Worm (Caenorhabditis elegans) whole organism, L1 larva: Measurements from ENCODE around the gene apc-10.

Source experiments
- C16A3.4 ChIP-seq: fragments of 150-350 bp; optimal IDR thresholded peaks from 2 replicates; lab custom pipeline; 2014; ENCODE audit warnings: missing biosample characterization, missing genetic modification characterization
- C34B4.2 ChIP-seq: sonication (generic microtip); optimal IDR thresholded peaks from 2 replicates; lab custom pipeline; 2017; ENCODE audit warnings: mild to moderate bottlenecking, missing genetic modification characterization, missing compliant biosample characterization
- F16B12.6 ChIP-seq: fragments of 150-350 bp; optimal IDR thresholded peaks from 2 replicates; lab custom pipeline; 2014; ENCODE audit warnings: missing biosample characterization, missing genetic modification characterization
- alr-1 ChIP-seq: fragments of 200-800 bp; sonication (Bioruptor generic); optimal IDR thresholded peaks from 2 replicates; lab custom pipeline; 2018; ENCODE audit warnings: borderline replicate concordance, mild to moderate bottlenecking, missing genetic modification characterization, missing compliant biosample characterization
- ceh-82 ChIP-seq, 3 experiments: fragments of 150-350 bp in 1 of 3; sonication (generic microtip) in 2 of 3; optimal IDR thresholded peaks; 2 replicates each; lab custom pipeline; 2014 to 2017; ENCODE audit warnings: missing biosample characterization in 3 of 3, missing genetic modification characterization in 3 of 3
- efl-1 ChIP-seq, 4 experiments: fragments of 150-350 bp; optimal IDR thresholded peaks in 3 of 4; peaks in 1 of 4; 1 replicate in 1 of 4; 2 replicates in 3 of 4; lab custom pipeline; 2014; ENCODE audit warnings: missing biosample characterization in 2 of 4, missing genetic modification characterization in 2 of 4, missing genetic modification reagents in 2 of 4
- efl-3 ChIP-seq: fragments of 200-800 bp; sonication (Bioruptor generic); optimal IDR thresholded peaks from 2 replicates; lab custom pipeline; 2018; ENCODE audit warnings: mild to moderate bottlenecking, missing genetic modification characterization, missing compliant biosample characterization
- egl-13 ChIP-seq: sonication (generic microtip); optimal IDR thresholded peaks from 2 replicates; lab custom pipeline; 2016; ENCODE audit warnings: missing genotype, missing genetic modification reagents, missing genetic modification characterization, missing compliant biosample characterization
- egl-27 ChIP-seq, 2 experiments: fragments of 150-350 bp in 1 of 2; sonication (generic microtip); optimal IDR thresholded peaks; 3 replicates each; lab custom pipeline; 2017 to 2018; ENCODE audit warnings: missing biosample characterization in 2 of 2, missing genetic modification characterization in 2 of 2, missing genetic modification reagents in 2 of 2
- elt-3 ChIP-seq, 6 experiments: fragments of 150-350 bp in 1 of 6; sonication (generic microtip); optimal IDR thresholded peaks; 2 replicates each; lab custom pipeline; 2017 to 2018; ENCODE audit warnings: missing biosample characterization in 6 of 6, missing genetic modification characterization in 6 of 6, inconsistent platforms in 1 of 6
- fkh-4 ChIP-seq: sonication (generic microtip); optimal IDR thresholded peaks from 2 replicates; lab custom pipeline; 2016; ENCODE audit warnings: missing compliant biosample characterization, missing genetic modification characterization, borderline replicate concordance
- fkh-8 ChIP-seq: sonication (generic microtip); optimal IDR thresholded peaks from 2 replicates; lab custom pipeline; 2016; ENCODE audit warnings: mild to moderate bottlenecking, missing genetic modification characterization, missing compliant biosample characterization
- fos-1 ChIP-seq: fragments of 150-350 bp; optimal IDR thresholded peaks from 2 replicates; lab custom pipeline; 2014; ENCODE audit warnings: missing biosample characterization, missing genetic modification characterization
- hlh-17 ChIP-seq: fragments of 200-800 bp; sonication (Bioruptor generic); optimal IDR thresholded peaks from 2 replicates; lab custom pipeline; 2018; ENCODE audit warnings: missing genetic modification characterization, mild to moderate bottlenecking, missing compliant biosample characterization, moderate library complexity, borderline replicate concordance
- lin-15B ChIP-seq: fragments of 150-350 bp; sonication (generic microtip); optimal IDR thresholded peaks from 3 replicates; lab custom pipeline; 2014; ENCODE audit warnings: missing biosample characterization, missing genetic modification characterization
- lin-35 ChIP-seq, 2 experiments: fragments of 150-350 bp; optimal IDR thresholded peaks; 2 replicates each; lab custom pipeline; 2014; ENCODE audit warnings: missing biosample characterization in 2 of 2, missing genetic modification characterization in 2 of 2, missing genetic modification reagents in 2 of 2
- lir-3 ChIP-seq: sonication (generic microtip); optimal IDR thresholded peaks from 2 replicates; lab custom pipeline; 2016; ENCODE audit warnings: mild to moderate bottlenecking, missing genetic modification characterization, moderate library complexity, missing compliant biosample characterization; ENCODE audit not compliant: poor library complexity
- mab-9 ChIP-seq: fragments of 200-800 bp; sonication (Bioruptor generic); IDR thresholded peaks from 2 replicates; pipeline ENCODE4 v1.3.6; 2022; ENCODE audit warnings: missing genetic modification reagents, missing genetic modification characterization, missing compliant biosample characterization
- nhr-19 ChIP-seq: fragments of 200-800 bp; sonication (Bioruptor generic); conservative IDR thresholded peaks from 2 replicates; pipeline ENCODE4 v1.3.6; 2022; ENCODE audit warnings: missing genetic modification characterization, missing compliant biosample characterization
- nhr-20 ChIP-seq: sonication (generic microtip); optimal IDR thresholded peaks from 2 replicates; lab custom pipeline; 2016; ENCODE audit warnings: mild to moderate bottlenecking, missing genetic modification characterization, missing compliant biosample characterization
- nhr-28 ChIP-seq: fragments of 150-350 bp; optimal IDR thresholded peaks from 2 replicates; lab custom pipeline; 2014; ENCODE audit warnings: missing biosample characterization, missing genetic modification characterization
- nhr-47 ChIP-seq: sonication (generic microtip); optimal IDR thresholded peaks from 2 replicates; lab custom pipeline; 2016; ENCODE audit warnings: mild to moderate bottlenecking, missing genetic modification characterization, moderate library complexity, missing compliant biosample characterization
- nhr-71 ChIP-seq: sonication (generic microtip); optimal IDR thresholded peaks from 2 replicates; lab custom pipeline; 2016; ENCODE audit warnings: mild to moderate bottlenecking, missing genetic modification characterization, moderate library complexity, missing compliant biosample characterization
- nhr-76 ChIP-seq: sonication (generic microtip); optimal IDR thresholded peaks from 2 replicates; lab custom pipeline; 2017; ENCODE audit warnings: missing biosample characterization, missing genetic modification characterization
- nhr-84 ChIP-seq: sonication (generic microtip); optimal IDR thresholded peaks from 2 replicates; lab custom pipeline; 2017; ENCODE audit warnings: missing biosample characterization, missing genetic modification characterization
- nhr-85 ChIP-seq: sonication (generic microtip); peaks from one replicate; lab custom pipeline; 2016; ENCODE audit warnings: missing genetic modification characterization, inconsistent platforms, missing compliant biosample characterization
- rnt-1 ChIP-seq: sonication (generic microtip); optimal IDR thresholded peaks from 2 replicates; lab custom pipeline; 2016; ENCODE audit warnings: mild to moderate bottlenecking, missing genetic modification characterization, moderate library complexity, missing compliant biosample characterization
- skn-1 ChIP-seq: fragments of 150-350 bp; optimal IDR thresholded peaks from 2 replicates; lab custom pipeline; 2014; ENCODE audit warnings: missing biosample characterization, missing genetic modification characterization
- sox-4 ChIP-seq: sonication (generic microtip); optimal IDR thresholded peaks from 2 replicates; lab custom pipeline; 2016; ENCODE audit warnings: missing genetic modification characterization, missing compliant biosample characterization
- unc-130 ChIP-seq: fragments of 150-350 bp; optimal IDR thresholded peaks from 2 replicates; lab custom pipeline; 2017; ENCODE audit warnings: missing biosample characterization, missing genetic modification characterization, inconsistent platforms
- unc-30 ChIP-seq: sonication (generic microtip); optimal IDR thresholded peaks from 2 replicates; lab custom pipeline; 2017; ENCODE audit warnings: missing biosample characterization, missing genetic modification characterization
- vab-15 ChIP-seq: sonication (generic microtip); optimal IDR thresholded peaks from 2 replicates; lab custom pipeline; 2017; ENCODE audit warnings: missing genotype, mild to moderate bottlenecking, missing genetic modification characterization, missing compliant biosample characterization
- xbp-1 ChIP-seq: sonication (generic microtip); optimal IDR thresholded peaks from 2 replicates; lab custom pipeline; 2016; ENCODE audit warnings: missing genetic modification characterization, missing compliant biosample characterization
- zip-4 ChIP-seq: fragments of 200-800 bp; sonication (Bioruptor generic); optimal IDR thresholded peaks from 2 replicates; lab custom pipeline; 2018; ENCODE audit warnings: mild to moderate bottlenecking, missing genetic modification characterization, moderate library complexity, missing compliant biosample characterization
- ztf-11 ChIP-seq, 2 experiments: sonication (generic microtip); optimal IDR thresholded peaks; 2 replicates each; lab custom pipeline; 2016 to 2017; ENCODE audit warnings: missing genetic modification characterization in 2 of 2, missing biosample characterization in 1 of 2, missing compliant biosample characterization in 1 of 2

apc-10 gene

ce11 chrV:10428608-10429007 is 2.5 kb upstream of the apc-10 start, which contains the start of gene tag-314:
TSS of gene tag-314 (minus strand) at chrV:10428708.
- TF ChIP-seq egl-13 (no peak), elt-3 (tag; optimal IDR thresholded peaks at IDR 0.05; lab: Kevin White, UChicago) (no peak), lin-15B (tag; lab: Kevin White, UChicago) (no peak), mab-9 (no peak)

DNA sequence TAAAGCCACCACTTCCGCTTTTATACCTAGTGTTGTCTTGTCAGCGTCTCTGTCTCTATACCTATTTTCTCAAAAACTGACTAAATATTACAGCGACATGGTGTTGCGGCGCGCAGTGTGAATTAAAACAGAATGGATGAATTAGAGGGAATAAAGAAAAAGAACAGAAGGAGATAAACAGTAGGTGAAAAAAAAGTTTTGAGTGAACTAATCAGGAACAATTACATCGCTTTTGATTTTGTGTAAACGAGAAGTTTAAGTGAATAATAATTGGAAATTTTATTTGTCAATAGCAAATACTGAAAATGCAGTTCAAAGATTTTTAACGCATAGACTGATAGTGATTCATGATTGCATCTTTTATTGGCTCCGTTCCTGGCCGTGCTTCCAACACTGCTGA is 1.1 kb downstream of the apc-10 start, which contains the start of gene col-12:
Gene col-12 (minus strand): TSS at position 101 of the 400 bp plus-strand sequence.
- TF ChIP-seq nhr-28 (tag; lab: Kevin White, UChicago) (no peak), lin-35 (GFP tag; optimal IDR thresholded peaks at IDR 0.05; lab: Kevin White, UChicago) (no peak), fkh-4 (tag; lab: Kevin White, UChicago) (no peak), C34B4.2 (tag; lab: Kevin White, UChicago) (no peak), nhr-19 (GFP tag; lab: Robert Waterston, UW) (no peak), rnt-1 (tag; lab: Kevin White, UChicago) (no peak), lir-3 (tag; lab: Kevin White, UChicago) (no peak), skn-1 (tag; lab: Kevin White, UChicago) (no peak), fkh-8 (no peak), C16A3.4 (tag; lab: Kevin White, UChicago) (no peak), vab-15 (tag; lab: Kevin White, UChicago) (no peak), efl-3 (GFP tag; lab: Kevin White, UChicago) (no peak), efl-1 (optimal IDR thresholded peaks at IDR 0.05; lab: Kevin White, UChicago) (no peak), efl-1 (GFP tag; optimal IDR thresholded peaks at IDR 0.05 in 1 of 2; lab: Kevin White, UChicago) (no peak)

DNA sequence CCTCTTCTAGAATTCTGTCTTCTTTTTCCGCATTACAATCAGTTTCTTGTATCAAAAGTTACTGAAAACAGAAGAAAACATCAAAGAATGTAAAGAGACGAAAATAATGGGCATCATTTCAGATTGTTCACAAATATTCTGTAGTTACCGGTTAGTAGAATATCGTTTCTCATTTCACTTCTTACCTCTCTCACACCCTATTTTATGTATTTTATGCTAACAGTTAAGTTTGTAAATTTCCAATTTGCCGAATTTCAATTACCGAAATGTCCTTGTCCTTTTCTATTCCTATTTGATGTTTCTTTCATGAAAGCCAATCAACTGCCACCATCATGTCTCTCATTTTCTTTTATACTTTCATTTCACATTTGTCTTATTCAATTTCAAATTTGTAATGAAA is 2.6 kb downstream of the apc-10 start:
- TF ChIP-seq nhr-85 (peak; percentile 64), egl-27 (tag; optimal IDR thresholded peaks at IDR 0.05; lab: Kevin White, UChicago) (no peak)

DNA sequence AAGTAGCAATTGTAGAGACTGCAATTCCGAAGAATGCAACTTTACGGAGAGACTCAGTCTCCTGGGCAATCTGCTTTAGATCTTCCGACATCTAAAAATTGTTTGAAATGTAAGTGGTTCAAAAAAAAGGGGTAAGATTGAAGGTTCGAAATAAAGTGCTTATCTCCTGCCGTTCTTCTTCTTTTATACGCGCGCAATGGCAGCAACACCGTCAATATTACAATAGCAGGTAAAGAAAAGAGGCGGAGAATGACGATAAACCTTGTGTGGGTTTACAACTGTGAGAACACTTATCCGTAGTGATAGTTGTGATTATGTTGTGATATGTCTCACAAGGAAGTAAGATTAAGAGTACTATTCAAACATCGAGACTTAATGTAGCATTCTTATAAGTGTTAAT is 4.4 kb downstream of the apc-10 start, which contains the start of gene col-13:
Gene col-13 (minus strand): TSS at position 101 of the 400 bp plus-strand sequence.
- TF ChIP-seq zip-4 (no peak), hlh-17 (no peak)

DNA sequence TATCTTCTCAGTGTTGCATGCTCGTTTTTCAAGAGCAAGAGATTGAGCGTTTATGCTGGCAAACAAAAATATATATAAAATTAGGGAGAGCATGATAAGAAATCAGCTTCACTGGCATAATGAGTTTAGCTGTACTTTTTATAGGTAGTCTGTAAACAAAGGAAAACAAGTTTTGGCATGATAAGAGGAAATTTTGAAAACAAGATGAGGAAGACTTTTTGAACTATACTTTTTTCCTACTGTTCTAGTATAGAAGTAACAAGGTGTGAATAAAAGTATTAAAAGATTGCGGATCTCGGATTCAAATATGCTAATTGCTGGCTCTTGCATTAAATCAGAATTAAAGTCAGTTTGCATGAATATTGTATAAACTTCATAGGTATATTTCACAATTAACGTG is 7.2 kb downstream of the apc-10 start, which contains the start of gene F15H10.5:
Gene F15H10.5 (minus strand): TSS at position 101 of the 400 bp plus-strand sequence.
- TF ChIP-seq unc-130 (tag; lab: Kevin White, UChicago): no peak

DNA sequence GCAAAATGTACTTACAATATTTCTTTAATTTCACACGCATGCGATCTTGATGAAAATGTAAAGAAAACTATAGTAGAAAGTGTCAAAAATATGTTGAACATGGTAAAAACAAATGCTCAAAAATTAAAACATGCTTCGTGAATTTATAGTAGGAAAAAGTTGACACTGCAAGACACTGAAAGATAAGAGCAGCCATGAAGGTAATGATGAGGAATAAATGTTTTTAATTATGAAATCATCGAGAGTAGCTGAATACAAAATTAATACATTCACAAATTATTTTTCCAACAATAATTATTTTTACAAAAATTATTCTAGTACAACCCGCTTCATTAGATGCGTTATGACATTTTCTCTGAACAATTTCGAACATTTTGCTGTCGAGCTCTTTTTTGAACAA is 9.2 kb downstream of the apc-10 start, which contains the start of gene F15H10.10:
Gene F15H10.10 (minus strand): TSS at position 101 of the 400 bp plus-strand sequence.
- no peak for TF ChIP-seq nhr-20 (tag; lab: Kevin White, UChicago)
- TF ChIP-seq nhr-19 (GFP tag; lab: Robert Waterston, UW): no peak
- no peak for TF ChIP-seq nhr-28 (tag; lab: Kevin White, UChicago)
- no peak for TF ChIP-seq alr-1 (tag; lab: Kevin White, UChicago)
- TF ChIP-seq xbp-1 (tag; lab: Kevin White, UChicago): no peak
- TF ChIP-seq nhr-76: no peak
- no peak for TF ChIP-seq C16A3.4 (tag; lab: Kevin White, UChicago)
- no peak for TF ChIP-seq vab-15 (tag; lab: Kevin White, UChicago)
- TF ChIP-seq fos-1 (tag; lab: Kevin White, UChicago): no peak
- TF ChIP-seq nhr-71 (tag; lab: Kevin White, UChicago): no peak
- no peak for TF ChIP-seq fkh-4 (tag; lab: Kevin White, UChicago)
- no peak for TF ChIP-seq nhr-47 (tag; lab: Kevin White, UChicago)
- TF ChIP-seq ceh-82 (tag; optimal IDR thresholded peaks at IDR 0.05; lab: Kevin White, UChicago): no peak
- TF ChIP-seq unc-30 (tag; lab: Kevin White, UChicago): no peak
- no peak for TF ChIP-seq hlh-17
- TF ChIP-seq nhr-84 (tag; lab: Kevin White, UChicago): no peak
- TF ChIP-seq sox-4 (tag; lab: Kevin White, UChicago): no peak
- TF ChIP-seq ztf-11 (tag; optimal IDR thresholded peaks at IDR 0.05; lab: Kevin White, UChicago): no peak
- no peak for TF ChIP-seq F16B12.6 (tag; lab: Kevin White, UChicago)
- TF ChIP-seq, all 84 proteins: peak for 0
